Fruit fly (Drosophila melanogaster) whole organism, prepupa: ENCODE measurements around the gene CG3386.

Source experiments
- Blimp-1 ChIP-seq: fragments of 200-800 bp; sonication (Bioruptor generic); optimal IDR thresholded peaks from 3 replicates; lab custom pipeline; 2017; ENCODE audit warnings: missing biosample characterization, missing genetic modification characterization, mild to moderate bottlenecking, moderate library complexity, missing genetic modification reagents
- CG10631 ChIP-seq: fragments of 200-800 bp; sonication (Bioruptor generic); optimal IDR thresholded peaks from 2 replicates; lab custom pipeline; 2016; ENCODE audit warnings: missing biosample characterization, missing genetic modification characterization
- CG10669 ChIP-seq: fragments of 200-800 bp; sonication (Bioruptor generic); optimal IDR thresholded peaks from 3 replicates; lab custom pipeline; 2018; ENCODE audit warnings: missing biosample characterization, mild to moderate bottlenecking, missing genetic modification characterization, moderate library complexity
- CG11294 ChIP-seq: fragments of 200-800 bp; sonication (Bioruptor generic); IDR thresholded peaks from 2 replicates; pipeline ENCODE4 v1.3.6; 2022; ENCODE audit warnings: missing biosample characterization, missing genetic modification characterization
- CG11762 ChIP-seq: fragments of 200-800 bp; sonication (Bioruptor generic); optimal IDR thresholded peaks from 3 replicates; lab custom pipeline; 2016; ENCODE audit warnings: missing biosample characterization, missing genetic modification characterization; ENCODE audit not compliant: insufficient read depth
- CG11902 ChIP-seq: fragments of 200-800 bp; sonication (Bioruptor generic); optimal IDR thresholded peaks from 3 replicates; lab custom pipeline; 2016; ENCODE audit warnings: missing biosample characterization, missing genetic modification characterization
- CG15336 ChIP-seq: fragments of 200-800 bp; sonication (Bioruptor generic); IDR thresholded peaks from 2 replicates; pipeline ENCODE4 v1.3.6; 2022; ENCODE audit warnings: missing biosample characterization, missing genetic modification characterization
- CG1621 ChIP-seq: fragments of 200-800 bp; sonication (Bioruptor generic); optimal IDR thresholded peaks from 3 replicates; lab custom pipeline; 2018; ENCODE audit warnings: missing biosample characterization, mild to moderate bottlenecking, missing genetic modification characterization
- CG16779 ChIP-seq: fragments of 200-800 bp; sonication (Bioruptor generic); optimal IDR thresholded peaks from 3 replicates; lab custom pipeline; 2017; ENCODE audit warnings: missing biosample characterization, mild to moderate bottlenecking, missing genetic modification characterization
- CG3032 ChIP-seq: fragments of 200-800 bp; optimal IDR thresholded peaks from 2 replicates; lab custom pipeline; 2019; ENCODE audit warnings: missing biosample characterization, mild to moderate bottlenecking, missing genetic modification characterization, moderate library complexity
- CG31627 ChIP-seq: fragments of 200-800 bp; sonication (Bioruptor generic); optimal IDR thresholded peaks from 3 replicates; lab custom pipeline; 2016; ENCODE audit warnings: missing biosample characterization, missing genetic modification characterization
- CG32006 ChIP-seq: fragments of 200-800 bp; sonication (Bioruptor generic); optimal IDR thresholded peaks from 3 replicates; lab custom pipeline; 2017; ENCODE audit warnings: missing biosample characterization, mild to moderate bottlenecking, missing genetic modification characterization
- CG34406 ChIP-seq: fragments of 200-800 bp; sonication (Bioruptor generic); optimal IDR thresholded peaks from 3 replicates; lab custom pipeline; 2016; ENCODE audit warnings: missing biosample characterization, missing genetic modification characterization
- CG3919 ChIP-seq: fragments of 200-800 bp; sonication (Bioruptor generic); optimal IDR thresholded peaks from 3 replicates; lab custom pipeline; 2016; ENCODE audit warnings: missing biosample characterization, missing genetic modification characterization
- CG6276 ChIP-seq: fragments of 200-800 bp; sonication (Bioruptor generic); optimal IDR thresholded peaks from 2 replicates; lab custom pipeline; 2017; ENCODE audit warnings: missing biosample characterization, mild to moderate bottlenecking, missing genetic modification characterization
- CG6792 ChIP-seq: fragments of 200-800 bp; sonication (Bioruptor generic); optimal IDR thresholded peaks from 3 replicates; lab custom pipeline; 2016; ENCODE audit warnings: missing biosample characterization, missing genetic modification characterization
- CG6808 ChIP-seq: fragments of 200-800 bp; sonication (Bioruptor generic); optimal IDR thresholded peaks from 3 replicates; lab custom pipeline; 2017; ENCODE audit warnings: missing biosample characterization, missing genetic modification characterization, mild to moderate bottlenecking, moderate library complexity, missing genetic modification reagents
- CG7368 ChIP-seq: fragments of 200-800 bp; sonication (Bioruptor generic); optimal IDR thresholded peaks from 3 replicates; lab custom pipeline; 2016; ENCODE audit warnings: missing biosample characterization, missing genetic modification characterization
- CG8119 ChIP-seq: fragments of 200-800 bp; sonication (Bioruptor generic); IDR thresholded peaks from 3 replicates; pipeline ENCODE4 v1.3.6; 2022; ENCODE audit warnings: missing biosample characterization, missing genetic modification characterization
- CG8632 ChIP-seq: fragments of 200-800 bp; sonication (Bioruptor generic); optimal IDR thresholded peaks from 3 replicates; lab custom pipeline; 2016; ENCODE audit warnings: missing biosample characterization, missing genetic modification characterization
- CG9139 ChIP-seq: fragments of 200-800 bp; sonication (Bioruptor generic); optimal IDR thresholded peaks from 3 replicates; lab custom pipeline; 2017; ENCODE audit warnings: missing biosample characterization, mild to moderate bottlenecking, missing genetic modification characterization
- Eip75B ChIP-seq: fragments of 200-800 bp; sonication (Bioruptor generic); optimal IDR thresholded peaks from 3 replicates; lab custom pipeline; 2016; ENCODE audit warnings: missing biosample characterization, missing genetic modification characterization
- Eip78C ChIP-seq: fragments of 200-800 bp; sonication (Bioruptor generic); peaks from one replicate; lab custom pipeline; 2016; ENCODE audit warnings: missing biosample characterization, missing genetic modification characterization
- Ets96B ChIP-seq: fragments of 200-800 bp; optimal IDR thresholded peaks from 2 replicates; lab custom pipeline; 2019; ENCODE audit warnings: missing biosample characterization, mild to moderate bottlenecking, missing genetic modification characterization, moderate library complexity
- Gug ChIP-seq: fragments of 200-800 bp; sonication (Bioruptor generic); IDR thresholded peaks from 2 replicates; pipeline ENCODE4 v1.3.6; 2022; ENCODE audit warnings: missing biosample characterization, missing genetic modification characterization
- Hr38 ChIP-seq: sonication (Bioruptor generic); optimal IDR thresholded peaks from 2 replicates; lab custom pipeline; 2016; ENCODE audit warnings: missing biosample characterization, missing genetic modification characterization
- Hr39 ChIP-seq: fragments of 200-800 bp; sonication (Bioruptor generic); optimal IDR thresholded peaks from 2 replicates; lab custom pipeline; 2016; ENCODE audit warnings: missing biosample characterization, missing genetic modification characterization
- Hr4 ChIP-seq: fragments of 200-800 bp; sonication (Bioruptor generic); optimal IDR thresholded peaks from 3 replicates; lab custom pipeline; 2016; ENCODE audit warnings: missing biosample characterization, missing genetic modification characterization
- Smox ChIP-seq: fragments of 200-800 bp; sonication (Bioruptor generic); optimal IDR thresholded peaks from 3 replicates; lab custom pipeline; 2016; ENCODE audit warnings: missing biosample characterization, missing genetic modification characterization
- Sox102F ChIP-seq: fragments of 200-800 bp; sonication (Bioruptor generic); optimal IDR thresholded peaks from 2 replicates; lab custom pipeline; 2016; ENCODE audit warnings: missing biosample characterization, mild to moderate bottlenecking, missing genetic modification characterization
- Sox14 ChIP-seq: fragments of 200-800 bp; sonication (Bioruptor generic); optimal IDR thresholded peaks from 3 replicates; lab custom pipeline; 2016; ENCODE audit warnings: missing biosample characterization, missing genetic modification characterization
- achi ChIP-seq: fragments of 200-800 bp; sonication (Bioruptor generic); optimal IDR thresholded peaks from 3 replicates; lab custom pipeline; 2016; ENCODE audit warnings: missing biosample characterization, missing genetic modification characterization
- acj6 ChIP-seq: fragments of 200-800 bp; sonication (Bioruptor generic); optimal IDR thresholded peaks from 3 replicates; lab custom pipeline; 2016; ENCODE audit warnings: missing biosample characterization, missing genetic modification characterization
- cyc ChIP-seq: fragments of 200-800 bp; sonication (Bioruptor generic); optimal IDR thresholded peaks from 3 replicates; lab custom pipeline; 2016; ENCODE audit warnings: missing biosample characterization, missing genetic modification characterization
- dac ChIP-seq: fragments of 200-800 bp; sonication (Bioruptor generic); optimal IDR thresholded peaks from 2 replicates; lab custom pipeline; 2017; ENCODE audit warnings: missing biosample characterization, mild to moderate bottlenecking, missing genetic modification characterization
- dsx ChIP-seq: fragments of 200-800 bp; optimal IDR thresholded peaks from 3 replicates; lab custom pipeline; 2019; ENCODE audit warnings: missing biosample characterization, mild to moderate bottlenecking, missing genetic modification characterization, moderate library complexity; ENCODE audit not compliant: poor library complexity, severe bottlenecking
- eg ChIP-seq: fragments of 200-800 bp; sonication (Bioruptor generic); IDR thresholded peaks from 3 replicates; pipeline ENCODE4 v1.3.6; 2022; ENCODE audit warnings: missing biosample characterization, missing genetic modification characterization
- esn ChIP-seq: fragments of 200-800 bp; sonication (Bioruptor generic); optimal IDR thresholded peaks from 2 replicates; lab custom pipeline; 2016; ENCODE audit warnings: missing biosample characterization, mild to moderate bottlenecking, missing genetic modification characterization, moderate library complexity
- fd59A ChIP-seq: fragments of 200-800 bp; sonication (Bioruptor generic); optimal IDR thresholded peaks from 2 replicates; lab custom pipeline; 2017; ENCODE audit warnings: missing biosample characterization, mild to moderate bottlenecking, missing genetic modification characterization, missing genetic modification reagents
- fd85E ChIP-seq: fragments of 200-800 bp; sonication (Bioruptor generic); optimal IDR thresholded peaks from 3 replicates; lab custom pipeline; 2016; ENCODE audit warnings: missing biosample characterization, missing genetic modification characterization
- lz ChIP-seq: fragments of 200-800 bp; sonication (Bioruptor generic); optimal IDR thresholded peaks from 3 replicates; lab custom pipeline; 2016; ENCODE audit warnings: missing biosample characterization, missing genetic modification characterization
- net ChIP-seq: fragments of 200-800 bp; sonication (Bioruptor generic); optimal IDR thresholded peaks from 3 replicates; lab custom pipeline; 2016; ENCODE audit warnings: missing biosample characterization, missing genetic modification characterization
- pdm3 ChIP-seq: fragments of 200-800 bp; sonication (Bioruptor generic); optimal IDR thresholded peaks from 3 replicates; lab custom pipeline; 2016; ENCODE audit warnings: missing biosample characterization, missing genetic modification characterization
- salr ChIP-seq, 2 experiments: fragments of 200-800 bp; sonication (Bioruptor generic); optimal IDR thresholded peaks; 3 replicates each; lab custom pipeline; 2016 to 2018; ENCODE audit warnings: missing biosample characterization in 2 of 2, missing genetic modification characterization in 2 of 2, mild to moderate bottlenecking in 1 of 2
- spab ChIP-seq: fragments of 200-800 bp; sonication (Bioruptor generic); optimal IDR thresholded peaks from 2 replicates; lab custom pipeline; 2017; ENCODE audit warnings: missing biosample characterization, mild to moderate bottlenecking, missing genetic modification characterization, missing genetic modification reagents
- ss ChIP-seq, 2 experiments: fragments of 200-800 bp; sonication (Bioruptor generic); optimal IDR thresholded peaks; 2 replicates in 1 of 2; 3 replicates in 1 of 2; lab custom pipeline; 2017 to 2018; ENCODE audit warnings: mild to moderate bottlenecking in 2 of 2, missing biosample characterization in 2 of 2, missing genetic modification characterization in 2 of 2, moderate library complexity in 1 of 2
- svp ChIP-seq: fragments of 200-800 bp; sonication (Bioruptor generic); peaks from one replicate; lab custom pipeline; 2016; ENCODE audit warnings: missing biosample characterization, missing genetic modification characterization
- topi ChIP-seq: fragments of 200-800 bp; sonication (Bioruptor generic); optimal IDR thresholded peaks from 3 replicates; lab custom pipeline; 2016; ENCODE audit warnings: missing biosample characterization, missing genetic modification characterization

CG3386 gene

DNA sequence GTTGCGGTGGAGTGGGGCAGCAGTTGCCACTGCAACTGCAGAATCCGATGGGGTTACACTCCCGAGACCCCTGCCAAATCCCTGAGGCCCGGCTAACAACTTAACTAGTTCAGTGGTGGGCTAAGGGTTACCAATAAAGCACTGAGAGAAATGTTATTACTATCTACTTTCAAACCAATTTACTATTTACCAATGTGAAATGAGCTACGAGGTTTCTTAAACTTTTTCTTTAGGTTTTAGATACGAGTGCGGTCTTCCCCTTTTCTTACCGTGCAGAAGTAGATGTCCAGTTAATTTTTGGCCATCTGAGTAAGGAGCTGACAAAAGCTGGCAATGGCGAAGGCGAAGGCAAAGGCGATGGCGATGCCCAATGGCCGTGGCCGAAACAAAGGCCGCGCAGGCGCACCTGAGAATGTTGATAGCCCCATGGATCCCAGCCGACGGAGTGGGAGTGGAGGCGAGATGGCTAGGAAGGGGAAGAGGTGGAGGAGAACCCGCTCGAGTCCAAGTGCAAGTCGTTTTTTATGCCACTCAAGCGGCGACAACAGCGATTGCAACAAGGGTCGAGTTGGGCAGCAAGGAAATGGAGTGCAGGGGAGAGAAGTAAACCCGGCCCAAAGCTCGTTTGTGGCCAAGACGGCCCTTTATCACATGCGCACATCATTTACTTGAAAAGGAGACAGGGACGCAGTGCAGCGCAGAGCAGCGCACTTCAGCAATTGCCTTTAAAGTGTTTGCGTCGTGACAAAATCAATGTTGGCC lies 21.8 kb downstream of the CG3386 start (continued):
- TF ChIP-seq Hr39 (GFP tag; lab: Kevin White, UChicago): peak; percentile 66
- TF ChIP-seq CG11294 (GFP tag; lab: Robert Waterston, UW): no peak
- TF ChIP-seq fd59A (GFP tag; lab: Kevin White, UChicago): peak; percentile 58
- peak; percentile 55 for TF ChIP-seq Sox102F (GFP tag; lab: Kevin White, UChicago)
- TF ChIP-seq CG15336 (GFP tag; lab: Robert Waterston, UW): 0 out of 2 replicates have a peak, but pooled peaks have one; percentile 26
- peak; percentile 83 for TF ChIP-seq svp
- peak; percentile 5 for TF ChIP-seq CG9139 (GFP tag; lab: Kevin White, UChicago)
- peak; percentile 65 for TF ChIP-seq Smox (GFP tag; lab: Kevin White, UChicago)
- peak; percentile 30; the same call in 1 of the 3 replicates for TF ChIP-seq CG8119 (GFP tag; lab: Robert Waterston, UW)
- TF ChIP-seq achi: peak; percentile 62
- no peak for TF ChIP-seq fd85E (GFP tag; lab: Kevin White, UChicago)
- TF ChIP-seq cyc (GFP tag; lab: Kevin White, UChicago): peak; percentile 68
- TF ChIP-seq spab (GFP tag; lab: Kevin White, UChicago): peak; percentile 64
- TF ChIP-seq pdm3 (GFP tag; lab: Kevin White, UChicago): peak; percentile 53

DNA sequence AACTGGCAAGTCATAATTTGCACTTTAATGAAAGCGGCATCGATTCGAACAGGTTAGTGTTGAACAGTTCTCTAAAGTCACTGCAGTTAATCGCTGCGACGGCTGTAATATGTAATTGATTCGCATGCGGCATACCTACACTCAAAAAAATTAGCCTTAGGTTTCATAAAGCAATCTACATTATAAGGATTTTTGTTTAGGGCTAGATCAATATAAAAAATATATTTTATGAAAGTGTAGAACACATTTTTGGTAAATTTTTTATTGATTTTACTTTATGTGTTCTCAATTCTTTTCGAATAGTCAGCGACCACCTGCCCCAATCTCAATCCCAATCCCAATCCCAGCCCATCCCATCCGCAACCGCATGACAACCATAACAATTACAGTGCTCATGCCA lies 24.0 kb downstream of the CG3386 start:
- TF ChIP-seq CG1621 (no peak), eg (GFP tag; lab: Robert Waterston, UW) (peak; percentile 47; the same call in 2 of the 3 replicates), Gug (GFP tag; lab: Robert Waterston, UW) (peak; percentile 24; the same call in 1 of the 2 replicates), dac (no peak), CG7368 (no peak), acj6 (no peak), CG32006 (peak; percentile 43), spab (GFP tag; lab: Kevin White, UChicago) (peak; percentile 3), esn (GFP tag; lab: Kevin White, UChicago) (no peak), CG8632 (GFP tag; lab: Kevin White, UChicago) (no peak), CG6276 (GFP tag; lab: Kevin White, UChicago) (no peak), ss (GFP tag; optimal IDR thresholded peaks at IDR 0.05; lab: Kevin White, UChicago) (no peak), CG6792 (GFP tag; lab: Kevin White, UChicago) (no peak), Hr38 (GFP tag; lab: Kevin White, UChicago) (no peak), Blimp-1 (GFP tag; lab: Kevin White, UChicago) (no peak), dsx (GFP tag; lab: Kevin White, UChicago) (peak; percentile 0), Eip75B (GFP tag; lab: Kevin White, UChicago) (no peak), Sox14 (GFP tag; lab: Kevin White, UChicago) (peak; percentile 2), CG3032 (tag; lab: Kevin White, UChicago) (no peak), CG6808 (peak; percentile 19), CG11762 (GFP tag; lab: Kevin White, UChicago) (no peak), CG10669 (no peak), CG3919 (GFP tag; lab: Kevin White, UChicago) (peak; percentile 24), net (no peak), CG10631 (GFP tag; lab: Kevin White, UChicago) (peak; percentile 14), salr (GFP tag; optimal IDR thresholded peaks at IDR 0.05; lab: Kevin White, UChicago) (no peak), CG34406 (GFP tag; lab: Kevin White, UChicago) (no peak), Ets96B (tag; lab: Kevin White, UChicago) (no peak), CG11902 (GFP tag; lab: Kevin White, UChicago) (no peak), CG15336 (GFP tag; lab: Robert Waterston, UW) (peak; percentile 59), Hr4 (GFP tag; lab: Kevin White, UChicago) (peak; percentile 18), lz (GFP tag; lab: Kevin White, UChicago) (no peak), fd85E (GFP tag; lab: Kevin White, UChicago) (no peak), achi (peak; percentile 1), CG16779 (tag; lab: Kevin White, UChicago) (no peak), topi (GFP tag; lab: Kevin White, UChicago) (peak; percentile 3), Sox102F (GFP tag; lab: Kevin White, UChicago) (no peak), Eip78C (GFP tag; lab: Kevin White, UChicago) (peak; percentile 74), CG31627 (no peak)
